Worm (Caenorhabditis elegans) whole organism, L4 larva: ENCODE data around the gene H10E21.4.
A peak's percentile ranks its signal among the peaks of the same experiment; 100 is the strongest.

ENCODE experiments used
- ZK546.5 ChIP-seq, 2 experiments: sonication (generic microtip); optimal IDR thresholded peaks; 2 replicates each; lab custom pipeline; 2017; ENCODE audit warnings: missing biosample characterization in 2 of 2, missing genetic modification characterization in 2 of 2
- aly-2 ChIP-seq: sonication (generic microtip); optimal IDR thresholded peaks from 2 replicates; lab custom pipeline; 2018; ENCODE audit warnings: missing biosample characterization, missing genetic modification characterization
- ama-1 ChIP-seq: fragments of 150-350 bp; optimal IDR thresholded peaks from 2 replicates; lab custom pipeline; 2014; ENCODE audit warnings: inconsistent platforms, mixed read lengths
- ceh-28 ChIP-seq: fragments of 150-350 bp; optimal IDR thresholded peaks from 2 replicates; lab custom pipeline; 2014; ENCODE audit warnings: missing biosample characterization, missing genetic modification reagents, missing genetic modification characterization
- hlh-11 ChIP-seq: fragments of 200-800 bp; sonication (Bioruptor generic); optimal IDR thresholded peaks from 2 replicates; lab custom pipeline; 2018; ENCODE audit warnings: mild to moderate bottlenecking, missing genetic modification characterization, missing compliant biosample characterization
- hlh-30 ChIP-seq: sonication (generic microtip); optimal IDR thresholded peaks from 2 replicates; lab custom pipeline; 2017; ENCODE audit warnings: antibody characterized with exemption, mild to moderate bottlenecking, missing genetic modification characterization, missing compliant biosample characterization; ENCODE audit not compliant: insufficient read depth
- lin-38 ChIP-seq: fragments of 200-800 bp; sonication (Bioruptor generic); IDR thresholded peaks from 2 replicates; pipeline ENCODE4 v1.3.6; 2022; ENCODE audit warnings: missing genetic modification reagents, missing genetic modification characterization, missing compliant biosample characterization
- mep-1 ChIP-seq: fragments of 150-350 bp; sonication (generic microtip); optimal IDR thresholded peaks from 3 replicates; lab custom pipeline; 2014; ENCODE audit warnings: missing biosample characterization, missing genetic modification characterization
- nhr-6 ChIP-seq: fragments of 150-350 bp; optimal IDR thresholded peaks from 2 replicates; lab custom pipeline; 2014; ENCODE audit warnings: missing biosample characterization, missing genetic modification characterization
- pha-4 ChIP-seq, 2 experiments: fragments of 150-350 bp in 1 of 2; fragments of 200-800 bp in 1 of 2; sonication (Bioruptor generic) in 1 of 2; IDR thresholded peaks in 1 of 2; optimal IDR thresholded peaks in 1 of 2; 2 replicates each; pipeline versions ENCODE4 v1.3.6 to Lab custom; 2014 to 2022; ENCODE audit warnings: missing genetic modification characterization in 2 of 2, missing genetic modification reagents in 2 of 2, missing biosample characterization in 1 of 2, missing compliant biosample characterization in 1 of 2
- spr-1 ChIP-seq: sonication (generic microtip); optimal IDR thresholded peaks from 2 replicates; lab custom pipeline; 2016; ENCODE audit warnings: mild to moderate bottlenecking, missing genetic modification characterization, missing compliant biosample characterization
- unc-130 ChIP-seq: sonication (generic microtip); optimal IDR thresholded peaks from 2 replicates; lab custom pipeline; 2016; ENCODE audit warnings: missing genetic modification reagents, missing genetic modification characterization, missing compliant biosample characterization
- unc-62 ChIP-seq, 3 experiments: fragments of 150-350 bp in 1 of 3; sonication (generic microtip); optimal IDR thresholded peaks in 2 of 3; peaks in 1 of 3; 1 replicate in 1 of 3; 2 replicates in 2 of 3; lab custom pipeline; 2014 to 2017; ENCODE audit warnings: missing biosample characterization in 3 of 3, missing genetic modification characterization in 3 of 3, missing genetic modification reagents in 3 of 3, missing genotype in 1 of 3

DNA sequence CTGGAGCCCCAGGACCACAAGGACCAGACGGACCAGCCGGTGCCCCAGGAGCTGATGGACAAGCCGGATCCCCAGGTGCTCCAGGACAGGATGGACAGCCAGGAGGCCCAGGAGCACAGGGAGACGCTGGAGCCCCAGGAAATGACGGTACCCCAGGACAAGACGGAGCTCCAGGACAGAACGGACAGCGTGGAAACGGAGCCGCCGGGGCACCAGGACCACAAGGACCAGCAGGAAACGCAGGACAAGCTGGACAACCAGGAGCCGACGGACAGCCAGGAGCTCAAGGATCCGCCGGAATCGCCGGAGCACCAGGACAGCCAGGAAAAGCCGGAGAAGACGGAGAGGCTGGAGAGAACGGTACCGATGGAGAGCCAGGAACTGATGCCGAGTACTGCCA, 22.0 kb upstream of the H10E21.4 start:
- TF ChIP-seq spr-1, result no peak
- no peak for TF ChIP-seq pha-4 (GFP tag; IDR thresholded peaks at IDR 0.05; lab: Robert Waterston, UW)
- TF ChIP-seq pha-4 (tag; optimal IDR thresholded peaks at IDR 0.05; lab: Kevin White, UChicago), result no peak
- no peak for TF ChIP-seq lin-38
- TF ChIP-seq ceh-28 (tag; lab: Kevin White, UChicago), result no peak
- peak in 1 of 2 experiments; percentile 48 for TF ChIP-seq unc-62 (GFP tag; optimal IDR thresholded peaks at IDR 0.05 in 1 of 2; lab: Kevin White, UChicago)
- no peak for TF ChIP-seq unc-62 (tag; optimal IDR thresholded peaks at IDR 0.05; lab: Kevin White, UChicago)
- no peak for TF ChIP-seq nhr-6 (tag; lab: Kevin White, UChicago)
- no peak for TF ChIP-seq hlh-11 (tag; lab: Kevin White, UChicago)
- no peak for TF ChIP-seq ZK546.5 (tag; optimal IDR thresholded peaks at IDR 0.05; lab: Kevin White, UChicago)
- TF ChIP-seq mep-1 (tag; lab: Kevin White, UChicago), result no peak
- no peak for TF ChIP-seq ama-1 (lab: Kevin White, UChicago)
- no peak for TF ChIP-seq unc-130 (GFP tag; lab: Kevin White, UChicago)
- TF ChIP-seq hlh-30, result no peak
- no peak for TF ChIP-seq aly-2
